Worm (Caenorhabditis elegans) whole organism, L3 larva: ENCODE results near the gene cyp-34A8.
A peak's percentile ranks its signal among the peaks of the same experiment; 100 is the strongest.

Experiments
- ZK546.5 ChIP-seq: sonication (generic microtip); optimal IDR thresholded peaks from 2 replicates; lab custom pipeline; 2017; ENCODE audit warnings: missing biosample characterization, missing genetic modification characterization
- aly-2 ChIP-seq: fragments of 150-350 bp; optimal IDR thresholded peaks from 2 replicates; lab custom pipeline; 2014; ENCODE audit warnings: missing biosample characterization, missing genetic modification characterization
- ceh-16 ChIP-seq: sonication (generic microtip); optimal IDR thresholded peaks from 2 replicates; lab custom pipeline; 2017; ENCODE audit warnings: missing biosample characterization, missing genetic modification characterization
- ceh-28 ChIP-seq: fragments of 150-350 bp; optimal IDR thresholded peaks from 2 replicates; lab custom pipeline; 2014; ENCODE audit warnings: missing biosample characterization, missing genetic modification reagents, missing genetic modification characterization
- ceh-82 ChIP-seq: fragments of 150-350 bp; optimal IDR thresholded peaks from 2 replicates; lab custom pipeline; 2014; ENCODE audit warnings: missing biosample characterization, missing genetic modification characterization
- ceh-9 ChIP-seq: sonication (generic microtip); optimal IDR thresholded peaks from 2 replicates; lab custom pipeline; 2018; ENCODE audit warnings: missing biosample characterization, missing genetic modification characterization
- egl-27 ChIP-seq: sonication (generic microtip); optimal IDR thresholded peaks from 4 replicates; lab custom pipeline; 2017; ENCODE audit warnings: missing biosample characterization, missing genetic modification reagents, missing genetic modification characterization
- egl-5 ChIP-seq: fragments of 150-350 bp; optimal IDR thresholded peaks from 2 replicates; lab custom pipeline; 2017; ENCODE audit warnings: missing biosample characterization, missing genetic modification reagents, missing genetic modification characterization, inconsistent platforms
- elt-1 ChIP-seq: fragments of 150-350 bp; optimal IDR thresholded peaks from 2 replicates; lab custom pipeline; 2014; ENCODE audit warnings: missing biosample characterization, missing genetic modification characterization
- elt-3 ChIP-seq, 3 experiments: fragments of 150-350 bp in 1 of 3; sonication (generic microtip) in 2 of 3; optimal IDR thresholded peaks; 2 replicates in 2 of 3; 4 replicates in 1 of 3; lab custom pipeline; 2014 to 2017; ENCODE audit warnings: missing biosample characterization in 3 of 3, missing genetic modification characterization in 3 of 3
- eor-1 ChIP-seq, 2 experiments: fragments of 150-350 bp; optimal IDR thresholded peaks; 2 replicates each; lab custom pipeline; 2014 to 2018; ENCODE audit warnings: missing biosample characterization in 2 of 2, missing genetic modification characterization in 2 of 2
- fkh-10 ChIP-seq: sonication (generic microtip); optimal IDR thresholded peaks from 2 replicates; lab custom pipeline; 2017; ENCODE audit warnings: missing biosample characterization, missing genetic modification reagents, missing genetic modification characterization
- fos-1 ChIP-seq: fragments of 150-350 bp; optimal IDR thresholded peaks from 2 replicates; lab custom pipeline; 2014; ENCODE audit warnings: missing biosample characterization, missing genetic modification characterization
- lin-39 ChIP-seq: fragments of 150-350 bp; optimal IDR thresholded peaks from 2 replicates; lab custom pipeline; 2018; ENCODE audit warnings: missing biosample characterization, missing genetic modification reagents, missing genetic modification characterization
- lsy-12 ChIP-seq: sonication (generic microtip); optimal IDR thresholded peaks from 2 replicates; lab custom pipeline; 2016; ENCODE audit warnings: mild to moderate bottlenecking, missing genetic modification characterization, missing compliant biosample characterization
- mdl-1 ChIP-seq: fragments of 150-350 bp; optimal IDR thresholded peaks from 2 replicates; lab custom pipeline; 2014; ENCODE audit warnings: missing biosample characterization, missing genetic modification characterization
- nfya-1 ChIP-seq: sonication (generic microtip); optimal IDR thresholded peaks from 2 replicates; lab custom pipeline; 2017; ENCODE audit warnings: missing genetic modification characterization, mild to moderate bottlenecking, missing compliant biosample characterization, antibody characterized with exemption, moderate library complexity; ENCODE audit not compliant: insufficient read depth
- nhr-11 ChIP-seq: fragments of 150-350 bp; optimal IDR thresholded peaks from 2 replicates; lab custom pipeline; 2014; ENCODE audit warnings: missing biosample characterization, missing genetic modification characterization
- nhr-12 ChIP-seq: fragments of 150-350 bp; optimal IDR thresholded peaks from 2 replicates; lab custom pipeline; 2014; ENCODE audit warnings: missing biosample characterization, missing genetic modification characterization
- nhr-23 ChIP-seq: fragments of 150-350 bp; optimal IDR thresholded peaks from 2 replicates; lab custom pipeline; 2014; ENCODE audit warnings: missing biosample characterization, missing genetic modification reagents, missing genetic modification characterization
- nhr-25 ChIP-seq: sonication (generic microtip); optimal IDR thresholded peaks from 2 replicates; lab custom pipeline; 2017; ENCODE audit warnings: missing biosample characterization, missing genetic modification characterization
- nhr-28 ChIP-seq: fragments of 150-350 bp; optimal IDR thresholded peaks from 2 replicates; lab custom pipeline; 2014; ENCODE audit warnings: missing biosample characterization, missing genetic modification characterization
- nhr-43 ChIP-seq: sonication (generic microtip); optimal IDR thresholded peaks from 2 replicates; lab custom pipeline; 2016; ENCODE audit warnings: mild to moderate bottlenecking, missing genetic modification characterization, missing compliant biosample characterization; ENCODE audit not compliant: poor library complexity, severe bottlenecking
- nhr-67 ChIP-seq: fragments of 150-350 bp; optimal IDR thresholded peaks from 2 replicates; lab custom pipeline; 2014; ENCODE audit warnings: missing biosample characterization, missing genetic modification characterization
- nhr-76 ChIP-seq: fragments of 150-350 bp; sonication (generic microtip); optimal IDR thresholded peaks from 5 replicates; lab custom pipeline; 2014; ENCODE audit warnings: missing biosample characterization, missing genetic modification characterization
- nhr-77 ChIP-seq: fragments of 150-350 bp; optimal IDR thresholded peaks from 2 replicates; lab custom pipeline; 2014; ENCODE audit warnings: missing biosample characterization, missing genetic modification characterization
- pqm-1 ChIP-seq: fragments of 150-350 bp; optimal IDR thresholded peaks from 2 replicates; lab custom pipeline; 2017; ENCODE audit warnings: missing biosample characterization, missing genetic modification characterization, inconsistent platforms
- tbx-2 ChIP-seq: sonication (generic microtip); optimal IDR thresholded peaks from 2 replicates; lab custom pipeline; 2016; ENCODE audit warnings: mild to moderate bottlenecking, missing genetic modification characterization, missing compliant biosample characterization
- unc-39 ChIP-seq: sonication (generic microtip); optimal IDR thresholded peaks from 4 replicates; lab custom pipeline; 2017; ENCODE audit warnings: missing biosample characterization, missing genetic modification characterization
- zag-1 ChIP-seq: fragments of 150-350 bp; optimal IDR thresholded peaks from 2 replicates; lab custom pipeline; 2014; ENCODE audit warnings: missing biosample characterization, missing genetic modification characterization
- ztf-11 ChIP-seq: fragments of 150-350 bp; optimal IDR thresholded peaks from 2 replicates; lab custom pipeline; 2014; ENCODE audit warnings: missing biosample characterization, missing genetic modification characterization

cyp-34A8 gene

ce11 chrV:3985104-3985503 is 17.5 kb upstream of the cyp-34A8 start:
- TF ChIP-seq nhr-12 (tag; lab: Kevin White, UChicago) (no peak), ceh-82 (tag; lab: Kevin White, UChicago) (no peak), unc-39 (tag; lab: Kevin White, UChicago) (no peak), nhr-67 (tag; lab: Kevin White, UChicago) (no peak), pqm-1 (tag; lab: Kevin White, UChicago) (no peak), nhr-76 (tag; lab: Kevin White, UChicago) (no peak), ZK546.5 (tag; lab: Kevin White, UChicago) (no peak), ceh-28 (tag; lab: Kevin White, UChicago) (no peak), mdl-1 (tag; lab: Kevin White, UChicago) (no peak), nhr-11 (tag; lab: Kevin White, UChicago) (no peak), ceh-16 (tag; lab: Kevin White, UChicago) (no peak), ztf-11 (tag; lab: Kevin White, UChicago) (no peak), nhr-25 (tag; lab: Kevin White, UChicago) (no peak), lsy-12 (tag; lab: Kevin White, UChicago) (no peak), nfya-1 (no peak), aly-2 (tag; lab: Kevin White, UChicago) (no peak)

- no peak for TF ChIP-seq fkh-10 (GFP tag; lab: Kevin White, UChicago)
- no peak for TF ChIP-seq ceh-28 (tag; lab: Kevin White, UChicago)
- TF ChIP-seq nhr-23 (tag; lab: Kevin White, UChicago): peak; percentile 78
- no peak for TF ChIP-seq ceh-9
- TF ChIP-seq aly-2 (tag; lab: Kevin White, UChicago): no peak
- no peak for TF ChIP-seq eor-1 (tag; optimal IDR thresholded peaks at IDR 0.05; lab: Kevin White, UChicago)
- no peak for TF ChIP-seq elt-3 (tag; optimal IDR thresholded peaks at IDR 0.05; lab: Kevin White, UChicago)
- TF ChIP-seq nhr-76 (tag; lab: Kevin White, UChicago): no peak
- TF ChIP-seq nhr-25 (tag; lab: Kevin White, UChicago): peak; percentile 75
- TF ChIP-seq nhr-12 (tag; lab: Kevin White, UChicago): no peak
- TF ChIP-seq nhr-28: no peak
- TF ChIP-seq nhr-77 (tag; lab: Kevin White, UChicago): no peak
Observed at ce11 chrV:3984178-3984577, 16.6 kb upstream of the cyp-34A8 start, which contains the start of gene nlp-29. TSS of gene nlp-29 (plus strand) at chrV:3984425.

- no peak for TF ChIP-seq ceh-9
Observed at ce11 chrV:3981680-3982079, 14.1 kb upstream of the cyp-34A8 start, which contains the start of gene nlp-30. TSS of gene nlp-30 (plus strand) at chrV:3981980.

ce11 chrV:3980228-3980933 is 12.8 kb upstream of the cyp-34A8 start:
- peak; percentile 51 for TF ChIP-seq nhr-25 (tag; lab: Kevin White, UChicago)
- TF ChIP-seq lin-39: no peak
- TF ChIP-seq egl-5: no peak
- TF ChIP-seq fos-1 (tag; lab: Kevin White, UChicago): no peak
- TF ChIP-seq elt-1: no peak
- peak; percentile 75 for TF ChIP-seq nhr-23 (tag; lab: Kevin White, UChicago)
- TF ChIP-seq egl-27 (tag; lab: Kevin White, UChicago): no peak

ce11 chrV:3979819-3980218 is 12.2 kb upstream of the cyp-34A8 start, which contains the start of gene nlp-31:
TSS of gene nlp-31 (plus strand) at chrV:3980055.
- peak; percentile 43 for TF ChIP-seq ceh-28 (tag; lab: Kevin White, UChicago)
- no peak for TF ChIP-seq ztf-11 (tag; lab: Kevin White, UChicago)
- TF ChIP-seq elt-3 (tag; optimal IDR thresholded peaks at IDR 0.05; lab: Kevin White, UChicago): peak; percentile 54 to 94 (median 76)
- TF ChIP-seq zag-1 (tag; lab: Kevin White, UChicago): no peak
- peak; percentile 3 for TF ChIP-seq tbx-2 (tag; lab: Kevin White, UChicago)
- TF ChIP-seq nhr-23 (tag; lab: Kevin White, UChicago): peak; percentile 65
- peak; percentile 55 for TF ChIP-seq nhr-43
- TF ChIP-seq elt-1: peak; percentile 21
- no peak for TF ChIP-seq ceh-82 (tag; lab: Kevin White, UChicago)
- peak; percentile 90 for TF ChIP-seq nhr-25 (tag; lab: Kevin White, UChicago)
